Worm (Caenorhabditis elegans): ENCODE data around the gene memb-2.

ce11 chrV:5587042-5587441, 32.9 kb downstream of the memb-2 start:
- TF ChIP-seq tab-1 (GFP tag; IDR thresholded peaks at IDR 0.05) (no peak), flt-1 (GFP tag; IDR thresholded peaks at IDR 0.05) (no peak), ztf-23 (GFP tag; IDR thresholded peaks at IDR 0.05) (no peak)

Measured in whole organism, midembryonic.